Fruit fly (Drosophila melanogaster) whole organism, pupa: ENCODE data around the gene CG4438.
A peak's percentile ranks its signal among the peaks of the same experiment; 100 is the strongest.

Experiments used
- CG10348 ChIP-seq: fragments of 200-800 bp; sonication (Bioruptor generic); IDR thresholded peaks from 2 replicates; pipeline ENCODE4 v1.3.6; 2022; ENCODE audit warnings: missing biosample characterization, missing genetic modification characterization
- CG12605 ChIP-seq: fragments of 200-800 bp; sonication (Bioruptor generic); IDR thresholded peaks from 2 replicates; pipeline ENCODE4 v1.3.6; 2022; ENCODE audit warnings: missing biosample characterization, missing genetic modification characterization
- CG13204 ChIP-seq: fragments of 200-800 bp; sonication (Bioruptor generic); optimal IDR thresholded peaks from 2 replicates; lab custom pipeline; 2018; ENCODE audit warnings: missing biosample characterization, mild to moderate bottlenecking, missing genetic modification characterization, moderate library complexity
- CG14655 ChIP-seq: fragments of 200-800 bp; sonication (Bioruptor generic); optimal IDR thresholded peaks from 3 replicates; lab custom pipeline; 2017; ENCODE audit warnings: mild to moderate bottlenecking, missing biosample characterization, missing genetic modification reagents, missing genetic modification characterization
- CG15710 ChIP-seq: fragments of 200-800 bp; sonication (Bioruptor generic); optimal IDR thresholded peaks from 2 replicates; lab custom pipeline; 2018; ENCODE audit warnings: missing biosample characterization, mild to moderate bottlenecking, missing genetic modification characterization, moderate library complexity
- CG17806 ChIP-seq: fragments of 200-800 bp; sonication (Bioruptor generic); optimal IDR thresholded peaks from 2 replicates; lab custom pipeline; 2018; ENCODE audit warnings: missing biosample characterization, mild to moderate bottlenecking, missing genetic modification characterization, moderate library complexity
- CG32121 ChIP-seq: fragments of 200-800 bp; sonication (Bioruptor generic); IDR thresholded peaks from 2 replicates; pipeline ENCODE4 v1.3.6; 2022; ENCODE audit warnings: missing biosample characterization, missing genetic modification characterization
- CG34367 ChIP-seq: fragments of 200-800 bp; sonication (Bioruptor generic); optimal IDR thresholded peaks from 2 replicates; lab custom pipeline; 2018; ENCODE audit warnings: missing biosample characterization, mild to moderate bottlenecking, missing genetic modification characterization
- CG4496 ChIP-seq: fragments of 200-800 bp; sonication (Bioruptor generic); IDR thresholded peaks from 3 replicates; pipeline ENCODE4 v1.3.6; 2022; ENCODE audit warnings: missing biosample characterization, missing genetic modification characterization
- CG8159 ChIP-seq: fragments of 200-800 bp; sonication (Bioruptor generic); optimal IDR thresholded peaks from 3 replicates; lab custom pipeline; 2018; ENCODE audit warnings: missing biosample characterization, mild to moderate bottlenecking, missing genetic modification characterization, moderate library complexity
- CG8301 ChIP-seq: fragments of 200-800 bp; sonication (Bioruptor generic); optimal IDR thresholded peaks from 2 replicates; lab custom pipeline; 2018; ENCODE audit warnings: missing biosample characterization, mild to moderate bottlenecking, missing genetic modification characterization
- CG9948 ChIP-seq: fragments of 200-800 bp; sonication (Bioruptor generic); optimal IDR thresholded peaks from 2 replicates; lab custom pipeline; 2018; ENCODE audit warnings: missing biosample characterization, mild to moderate bottlenecking, missing genetic modification characterization, moderate library complexity
- D1 ChIP-seq: fragments of 200-800 bp; sonication (Bioruptor generic); optimal IDR thresholded peaks from 2 replicates; lab custom pipeline; 2018; ENCODE audit warnings: missing biosample characterization, mild to moderate bottlenecking, missing genetic modification characterization, moderate library complexity
- EcR ChIP-seq: fragments of 200-800 bp; sonication (Bioruptor generic); optimal IDR thresholded peaks from 3 replicates; lab custom pipeline; 2019; ENCODE audit warnings: missing biosample characterization, missing genetic modification characterization, mild to moderate bottlenecking, moderate library complexity, missing genetic modification reagents
- Ets98B ChIP-seq: fragments of 200-800 bp; sonication (Bioruptor generic); IDR thresholded peaks from 2 replicates; pipeline ENCODE4 v1.3.6; 2022; ENCODE audit warnings: missing biosample characterization, missing genetic modification characterization
- Pif1A ChIP-seq: fragments of 200-800 bp; sonication (Bioruptor generic); optimal IDR thresholded peaks from 3 replicates; lab custom pipeline; 2016; ENCODE audit warnings: missing biosample characterization, missing genetic modification characterization
- Pif1B ChIP-seq: fragments of 200-800 bp; sonication (Bioruptor generic); optimal IDR thresholded peaks from 3 replicates; lab custom pipeline; 2016; ENCODE audit warnings: missing biosample characterization, missing genetic modification characterization
- Snoo ChIP-seq: fragments of 200-800 bp; sonication (Bioruptor generic); optimal IDR thresholded peaks from 3 replicates; lab custom pipeline; 2017; ENCODE audit warnings: missing biosample characterization, mild to moderate bottlenecking, missing genetic modification characterization, inconsistent platforms
- fd96Ca ChIP-seq: fragments of 200-800 bp; sonication (Bioruptor generic); IDR thresholded peaks from 3 replicates; pipeline ENCODE4 v1.3.6; 2022; ENCODE audit warnings: missing biosample characterization, missing genetic modification characterization
- gl ChIP-seq: fragments of 200-800 bp; sonication (Bioruptor generic); optimal IDR thresholded peaks from 2 replicates; lab custom pipeline; 2018; ENCODE audit warnings: missing biosample characterization, mild to moderate bottlenecking, missing genetic modification characterization
- rn ChIP-seq: fragments of 200-800 bp; sonication (Bioruptor generic); IDR thresholded peaks from 2 replicates; pipeline ENCODE4 v1.3.6; 2022; ENCODE audit warnings: missing biosample characterization, missing genetic modification characterization

Gene CG4438

dm6 chr2L:9437216-9437715 is 39.5 kb upstream of the CG4438 start, which contains the start of gene numb:
TSS of gene numb (plus strand) at chr2L:9437469.
- TF ChIP-seq Snoo (tag; lab: Kevin White, UChicago), result no peak
- TF ChIP-seq Pif1B, result no peak
- 0 out of 2 replicates have a peak, but pooled peaks have one; percentile 10 for TF ChIP-seq CG32121 (GFP tag; lab: Robert Waterston, UW)
- no peak for TF ChIP-seq fd96Ca
- no peak for TF ChIP-seq CG9948 (tag; lab: Kevin White, UChicago)
- TF ChIP-seq CG34367 (tag; lab: Kevin White, UChicago), result no peak
- TF ChIP-seq Ets98B (GFP tag; lab: Robert Waterston, UW), result peak; percentile 45; the same call in 1 of the 2 replicates
- TF ChIP-seq, all 21 proteins: peak for 2

dm6 chr2L:9436504-9436903 is 38.7 kb upstream of the CG4438 start, which contains the start of gene RpS28-like:
TSS of gene RpS28-like (plus strand) at chr2L:9436804.
- TF ChIP-seq CG12605 (GFP tag; lab: Robert Waterston, UW) (no peak), Pif1A (GFP tag; lab: Kevin White, UChicago) (no peak), D1 (no peak), CG13204 (GFP tag; lab: Kevin White, UChicago) (no peak), CG4496 (GFP tag; lab: Robert Waterston, UW) (no peak), CG15710 (tag; lab: Kevin White, UChicago) (no peak), CG9948 (tag; lab: Kevin White, UChicago) (no peak), CG10348 (GFP tag; lab: Robert Waterston, UW) (no peak), CG8159 (tag; lab: Kevin White, UChicago) (no peak), fd96Ca (no peak), CG8301 (no peak), CG14655 (GFP tag; lab: Kevin White, UChicago) (no peak), EcR (GFP tag; lab: Kevin White, UChicago) (no peak)

- TF ChIP-seq EcR (GFP tag; lab: Kevin White, UChicago), result no peak
- TF ChIP-seq Ets98B (GFP tag; lab: Robert Waterston, UW), result no peak
- no peak for TF ChIP-seq CG13204 (GFP tag; lab: Kevin White, UChicago)
- no peak for TF ChIP-seq CG12605 (GFP tag; lab: Robert Waterston, UW)
- TF ChIP-seq rn (GFP tag; lab: Robert Waterston, UW), result no peak
- TF ChIP-seq CG8159 (tag; lab: Kevin White, UChicago), result no peak
- TF ChIP-seq fd96Ca, result no peak
- TF ChIP-seq Pif1A (GFP tag; lab: Kevin White, UChicago), result no peak
- no peak for TF ChIP-seq CG15710 (tag; lab: Kevin White, UChicago)
- no peak for TF ChIP-seq Pif1B
- no peak for TF ChIP-seq D1
- no peak for TF ChIP-seq CG4496 (GFP tag; lab: Robert Waterston, UW)
- TF ChIP-seq CG8301, result no peak
- TF ChIP-seq, all 21 proteins: peak for 0
Measured at dm6 chr2L:9435099-9435498, 37.3 kb upstream of the CG4438 start, which contains the start of gene CG3769. TSS of gene CG3769 (plus strand) at chr2L:9435399.

dm6 chr2L:9430992-9431602 is 33.3 kb upstream of the CG4438 start, which contains the start of the genes FucTB and scat:
TSS of gene FucTB (minus strand) at chr2L:9431052.
TSS of gene scat (plus strand) at chr2L:9431405.
- TF ChIP-seq CG34367 (tag; lab: Kevin White, UChicago) (peak; percentile 76), Pif1B (peak; percentile 58), CG15710 (tag; lab: Kevin White, UChicago) (peak; percentile 88), CG8301 (no peak), gl (tag; lab: Kevin White, UChicago) (no peak), CG9948 (tag; lab: Kevin White, UChicago) (peak; percentile 87), EcR (GFP tag; lab: Kevin White, UChicago) (no peak), CG14655 (GFP tag; lab: Kevin White, UChicago) (peak; percentile 87), Pif1A (GFP tag; lab: Kevin White, UChicago) (peak; percentile 52), CG10348 (GFP tag; lab: Robert Waterston, UW) (peak; percentile 71; the same call in 1 of the 2 replicates), Snoo (tag; lab: Kevin White, UChicago) (peak; percentile 79), fd96Ca (peak; percentile 90), CG32121 (GFP tag; lab: Robert Waterston, UW) (peak; percentile 79), CG8159 (tag; lab: Kevin White, UChicago) (peak; percentile 88), D1 (peak; percentile 72), Ets98B (GFP tag; lab: Robert Waterston, UW) (peak; percentile 80), CG13204 (GFP tag; lab: Kevin White, UChicago) (no peak), CG12605 (GFP tag; lab: Robert Waterston, UW) (peak; percentile 49), CG17806 (tag; lab: Kevin White, UChicago) (peak; percentile 76), CG4496 (GFP tag; lab: Robert Waterston, UW) (peak; percentile 87), rn (GFP tag; lab: Robert Waterston, UW) (peak; percentile 78)
- TF ChIP-seq, all 21 proteins: peak for 17

- TF ChIP-seq Pif1A (GFP tag; lab: Kevin White, UChicago), result no peak
- TF ChIP-seq rn (GFP tag; lab: Robert Waterston, UW), result no peak
- TF ChIP-seq CG9948 (tag; lab: Kevin White, UChicago), result no peak
- no peak for TF ChIP-seq fd96Ca
- no peak for TF ChIP-seq CG4496 (GFP tag; lab: Robert Waterston, UW)
- no peak for TF ChIP-seq Pif1B
- no peak for TF ChIP-seq D1
- no peak for TF ChIP-seq CG14655 (GFP tag; lab: Kevin White, UChicago)
- no peak for TF ChIP-seq CG15710 (tag; lab: Kevin White, UChicago)
- no peak for TF ChIP-seq CG34367 (tag; lab: Kevin White, UChicago)
- TF ChIP-seq Ets98B (GFP tag; lab: Robert Waterston, UW), result no peak
- no peak for TF ChIP-seq CG13204 (GFP tag; lab: Kevin White, UChicago)
- TF ChIP-seq CG17806 (tag; lab: Kevin White, UChicago), result no peak
- no peak for TF ChIP-seq CG8301
- no peak for TF ChIP-seq gl (tag; lab: Kevin White, UChicago)
- no peak for TF ChIP-seq CG32121 (GFP tag; lab: Robert Waterston, UW)
- TF ChIP-seq CG8159 (tag; lab: Kevin White, UChicago), result no peak
Measured at dm6 chr2L:9427570-9427969, 29.8 kb upstream of the CG4438 start, which contains the start of gene CG42847. TSS of gene CG42847 (plus strand) at chr2L:9427870.
